Worm (Caenorhabditis elegans) whole organism, young adult: ENCODE measurements around the gene srg-26.

Source experiments
- Y56A3A.18 ChIP-seq: fragments of 200-800 bp; sonication (Bioruptor generic); IDR thresholded peaks from 2 replicates; pipeline ENCODE4 v1.3.6; 2022; ENCODE audit warnings: missing genetic modification reagents, missing genetic modification characterization, missing compliant biosample characterization
- bed-2 ChIP-seq: fragments of 200-800 bp; sonication (Bioruptor generic); IDR thresholded peaks from 2 replicates; pipeline ENCODE4 v1.3.6; 2022; ENCODE audit warnings: missing genetic modification reagents, missing genetic modification characterization, missing compliant biosample characterization
- cebp-1 ChIP-seq, 2 experiments: fragments of 200-800 bp in 1 of 2; sonication (Bioruptor generic) in 1 of 2; sonication (generic microtip) in 1 of 2; IDR thresholded peaks in 1 of 2; optimal IDR thresholded peaks in 1 of 2; 2 replicates each; pipeline versions ENCODE4 v1.3.6 to Lab custom; 2017 to 2022; ENCODE audit warnings: missing compliant biosample characterization in 2 of 2, missing genetic modification characterization in 2 of 2, mild to moderate bottlenecking in 1 of 2, missing genetic modification reagents in 1 of 2, moderate library complexity in 1 of 2
- dpl-1 ChIP-seq: fragments of 150-350 bp; optimal IDR thresholded peaks from 2 replicates; lab custom pipeline; 2014; ENCODE audit warnings: missing biosample characterization, missing genetic modification reagents, missing genetic modification characterization
- gei-17 ChIP-seq: fragments of 200-800 bp; sonication (Bioruptor generic); optimal IDR thresholded peaks from 2 replicates; lab custom pipeline; 2018; ENCODE audit warnings: mild to moderate bottlenecking, missing genetic modification characterization, missing compliant biosample characterization
- lin-35 ChIP-seq, 3 experiments: fragments of 150-350 bp in 2 of 3; sonication (generic microtip) in 1 of 3; optimal IDR thresholded peaks; 2 replicates each; lab custom pipeline; 2014 to 2018; ENCODE audit warnings: missing biosample characterization in 3 of 3, missing genetic modification characterization in 3 of 3, missing genetic modification reagents in 3 of 3
- snpc-4 ChIP-seq, 5 experiments: fragments of 150-350 bp in 1 of 5; sonication (generic microtip) in 4 of 5; optimal IDR thresholded peaks; 2 replicates each; lab custom pipeline; 2014 to 2018; ENCODE audit warnings: missing genetic modification characterization in 5 of 5, missing biosample characterization in 3 of 5, antibody characterized with exemption in 2 of 5, mild to moderate bottlenecking in 2 of 5, missing compliant biosample characterization in 2 of 5, missing genotype in 2 of 5, moderate library complexity in 2 of 5, missing genetic modification reagents in 1 of 5
- tbx-9 ChIP-seq: sonication (generic microtip); optimal IDR thresholded peaks from 2 replicates; lab custom pipeline; 2016; ENCODE audit warnings: borderline replicate concordance, missing genetic modification characterization, inconsistent platforms, missing compliant biosample characterization

DNA sequence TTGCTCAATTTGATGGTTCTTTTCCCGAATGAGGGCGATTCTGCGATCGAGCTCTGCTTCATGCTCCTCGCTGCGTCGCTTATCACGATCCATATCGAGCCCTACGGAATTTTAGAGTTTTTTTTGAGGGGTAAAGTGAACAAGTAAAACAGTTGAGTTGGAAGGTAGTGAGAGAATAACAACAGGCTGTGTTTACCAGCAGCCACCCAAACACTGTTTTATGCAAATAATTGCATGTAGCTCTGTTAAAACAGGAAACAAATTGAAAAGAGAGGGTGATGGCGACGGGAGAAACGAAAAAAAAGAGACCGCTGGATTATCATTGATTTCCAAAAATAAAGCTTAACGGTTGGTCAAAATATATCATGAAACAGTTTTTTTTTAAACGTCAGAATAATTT is 2.8 kb upstream of the srg-26 start, which contains the start of gene C10G8.8:
- no peak for TF ChIP-seq snpc-4 (GFP tag; optimal IDR thresholded peaks at IDR 0.05; lab: Kevin White, UChicago)
- TF ChIP-seq snpc-4 (tag; optimal IDR thresholded peaks at IDR 0.05; lab: Kevin White, UChicago): no peak
- TF ChIP-seq Y56A3A.18: no peak
- no peak for TF ChIP-seq gei-17
- TF ChIP-seq lin-35 (GFP tag; optimal IDR thresholded peaks at IDR 0.05; lab: Kevin White, UChicago): no peak
- TF ChIP-seq tbx-9 (tag; lab: Kevin White, UChicago): no peak
- no peak for TF ChIP-seq bed-2
- no peak for TF ChIP-seq dpl-1 (GFP tag; lab: Kevin White, UChicago)
- no peak for TF ChIP-seq cebp-1 (GFP tag; IDR thresholded peaks at IDR 0.05; lab: Robert Waterston, UW)
- TF ChIP-seq cebp-1 (tag; optimal IDR thresholded peaks at IDR 0.05; lab: Kevin White, UChicago): no peak
